Worm (Caenorhabditis elegans) whole organism, L3 larva: ENCODE data around the gene laat-1.

Experiments
- R02D3.7 ChIP-seq: fragments of 150-350 bp; optimal IDR thresholded peaks from 2 replicates; lab custom pipeline; 2014; ENCODE audit warnings: missing biosample characterization, missing genetic modification characterization
- ZK546.5 ChIP-seq: sonication (generic microtip); optimal IDR thresholded peaks from 2 replicates; lab custom pipeline; 2017; ENCODE audit warnings: missing biosample characterization, missing genetic modification characterization
- aly-2 ChIP-seq: fragments of 150-350 bp; optimal IDR thresholded peaks from 2 replicates; lab custom pipeline; 2014; ENCODE audit warnings: missing biosample characterization, missing genetic modification characterization
- ama-1 ChIP-seq: fragments of 150-350 bp; optimal IDR thresholded peaks from 2 replicates; lab custom pipeline; 2018
- ceh-28 ChIP-seq: fragments of 150-350 bp; optimal IDR thresholded peaks from 2 replicates; lab custom pipeline; 2014; ENCODE audit warnings: missing biosample characterization, missing genetic modification reagents, missing genetic modification characterization
- ceh-82 ChIP-seq: fragments of 150-350 bp; optimal IDR thresholded peaks from 2 replicates; lab custom pipeline; 2014; ENCODE audit warnings: missing biosample characterization, missing genetic modification characterization
- ceh-9 ChIP-seq: sonication (generic microtip); optimal IDR thresholded peaks from 2 replicates; lab custom pipeline; 2018; ENCODE audit warnings: missing biosample characterization, missing genetic modification characterization
- egl-27 ChIP-seq: sonication (generic microtip); optimal IDR thresholded peaks from 4 replicates; lab custom pipeline; 2017; ENCODE audit warnings: missing biosample characterization, missing genetic modification reagents, missing genetic modification characterization
- egl-5 ChIP-seq: fragments of 150-350 bp; optimal IDR thresholded peaks from 2 replicates; lab custom pipeline; 2017; ENCODE audit warnings: missing biosample characterization, missing genetic modification reagents, missing genetic modification characterization, inconsistent platforms
- elt-1 ChIP-seq: fragments of 150-350 bp; optimal IDR thresholded peaks from 2 replicates; lab custom pipeline; 2014; ENCODE audit warnings: missing biosample characterization, missing genetic modification characterization
- elt-2 ChIP-seq: sonication (generic microtip); optimal IDR thresholded peaks from 2 replicates; lab custom pipeline; 2016; ENCODE audit warnings: missing genetic modification reagents, mild to moderate bottlenecking, missing genetic modification characterization, missing compliant biosample characterization
- elt-3 ChIP-seq, 3 experiments: fragments of 150-350 bp in 1 of 3; sonication (generic microtip) in 2 of 3; optimal IDR thresholded peaks; 2 replicates in 2 of 3; 4 replicates in 1 of 3; lab custom pipeline; 2014 to 2017; ENCODE audit warnings: missing biosample characterization in 3 of 3, missing genetic modification characterization in 3 of 3
- eor-1 ChIP-seq, 2 experiments: fragments of 150-350 bp; optimal IDR thresholded peaks; 2 replicates each; lab custom pipeline; 2014 to 2018; ENCODE audit warnings: missing biosample characterization in 2 of 2, missing genetic modification characterization in 2 of 2
- fkh-10 ChIP-seq: sonication (generic microtip); optimal IDR thresholded peaks from 2 replicates; lab custom pipeline; 2017; ENCODE audit warnings: missing biosample characterization, missing genetic modification reagents, missing genetic modification characterization
- fkh-2 ChIP-seq: fragments of 150-350 bp; optimal IDR thresholded peaks from 2 replicates; lab custom pipeline; 2014; ENCODE audit warnings: missing biosample characterization, missing genetic modification reagents, missing genetic modification characterization
- fos-1 ChIP-seq: fragments of 150-350 bp; optimal IDR thresholded peaks from 2 replicates; lab custom pipeline; 2014; ENCODE audit warnings: missing biosample characterization, missing genetic modification characterization
- hmg-11 ChIP-seq: sonication (generic microtip); optimal IDR thresholded peaks from 2 replicates; lab custom pipeline; 2016; ENCODE audit warnings: missing genetic modification characterization, missing compliant biosample characterization
- jun-1 ChIP-seq: fragments of 150-350 bp; optimal IDR thresholded peaks from 2 replicates; lab custom pipeline; 2014; ENCODE audit warnings: missing biosample characterization, missing genetic modification reagents, missing genetic modification characterization
- lin-15B ChIP-seq: fragments of 150-350 bp; optimal IDR thresholded peaks from 2 replicates; lab custom pipeline; 2014; ENCODE audit warnings: missing biosample characterization, missing genetic modification characterization
- lin-39 ChIP-seq: fragments of 150-350 bp; optimal IDR thresholded peaks from 2 replicates; lab custom pipeline; 2018; ENCODE audit warnings: missing biosample characterization, missing genetic modification reagents, missing genetic modification characterization
- lsy-12 ChIP-seq: sonication (generic microtip); optimal IDR thresholded peaks from 2 replicates; lab custom pipeline; 2016; ENCODE audit warnings: mild to moderate bottlenecking, missing genetic modification characterization, missing compliant biosample characterization
- mdl-1 ChIP-seq: fragments of 150-350 bp; optimal IDR thresholded peaks from 2 replicates; lab custom pipeline; 2014; ENCODE audit warnings: missing biosample characterization, missing genetic modification characterization
- mml-1 ChIP-seq: fragments of 150-350 bp; sonication (generic microtip); optimal IDR thresholded peaks from 3 replicates; lab custom pipeline; 2014; ENCODE audit warnings: missing biosample characterization, missing genetic modification characterization
- nfya-1 ChIP-seq: sonication (generic microtip); optimal IDR thresholded peaks from 2 replicates; lab custom pipeline; 2017; ENCODE audit warnings: missing genetic modification characterization, mild to moderate bottlenecking, missing compliant biosample characterization, antibody characterized with exemption, moderate library complexity; ENCODE audit not compliant: insufficient read depth
- nhr-11 ChIP-seq: fragments of 150-350 bp; optimal IDR thresholded peaks from 2 replicates; lab custom pipeline; 2014; ENCODE audit warnings: missing biosample characterization, missing genetic modification characterization
- nhr-12 ChIP-seq: fragments of 150-350 bp; optimal IDR thresholded peaks from 2 replicates; lab custom pipeline; 2014; ENCODE audit warnings: missing biosample characterization, missing genetic modification characterization
- nhr-23 ChIP-seq: fragments of 150-350 bp; optimal IDR thresholded peaks from 2 replicates; lab custom pipeline; 2014; ENCODE audit warnings: missing biosample characterization, missing genetic modification reagents, missing genetic modification characterization
- nhr-237 ChIP-seq: fragments of 150-350 bp; optimal IDR thresholded peaks from 2 replicates; lab custom pipeline; 2014; ENCODE audit warnings: missing biosample characterization, missing genetic modification characterization
- nhr-25 ChIP-seq: sonication (generic microtip); optimal IDR thresholded peaks from 2 replicates; lab custom pipeline; 2017; ENCODE audit warnings: missing biosample characterization, missing genetic modification characterization
- nhr-28 ChIP-seq: fragments of 150-350 bp; optimal IDR thresholded peaks from 2 replicates; lab custom pipeline; 2014; ENCODE audit warnings: missing biosample characterization, missing genetic modification characterization
- nhr-43 ChIP-seq: sonication (generic microtip); optimal IDR thresholded peaks from 2 replicates; lab custom pipeline; 2016; ENCODE audit warnings: mild to moderate bottlenecking, missing genetic modification characterization, missing compliant biosample characterization; ENCODE audit not compliant: poor library complexity, severe bottlenecking
- nhr-76 ChIP-seq: fragments of 150-350 bp; sonication (generic microtip); optimal IDR thresholded peaks from 5 replicates; lab custom pipeline; 2014; ENCODE audit warnings: missing biosample characterization, missing genetic modification characterization
- nhr-77 ChIP-seq: fragments of 150-350 bp; optimal IDR thresholded peaks from 2 replicates; lab custom pipeline; 2014; ENCODE audit warnings: missing biosample characterization, missing genetic modification characterization
- pha-4 ChIP-seq: fragments of 150-350 bp; optimal IDR thresholded peaks from 2 replicates; lab custom pipeline; 2014; ENCODE audit warnings: missing biosample characterization, missing genetic modification reagents, missing genetic modification characterization
- pqm-1 ChIP-seq: fragments of 150-350 bp; optimal IDR thresholded peaks from 2 replicates; lab custom pipeline; 2017; ENCODE audit warnings: missing biosample characterization, missing genetic modification characterization, inconsistent platforms
- sea-2 ChIP-seq: fragments of 150-350 bp; sonication (generic microtip); optimal IDR thresholded peaks from 4 replicates; lab custom pipeline; 2014; ENCODE audit warnings: missing biosample characterization, missing genetic modification reagents, missing genetic modification characterization
- skn-1 ChIP-seq: fragments of 150-350 bp; optimal IDR thresholded peaks from 2 replicates; lab custom pipeline; 2014; ENCODE audit warnings: missing biosample characterization, missing genetic modification characterization
- snpc-4 ChIP-seq: fragments of 150-350 bp; optimal IDR thresholded peaks from 2 replicates; lab custom pipeline; 2014; ENCODE audit warnings: missing biosample characterization, missing genetic modification characterization
- tbx-2 ChIP-seq: sonication (generic microtip); optimal IDR thresholded peaks from 2 replicates; lab custom pipeline; 2016; ENCODE audit warnings: mild to moderate bottlenecking, missing genetic modification characterization, missing compliant biosample characterization
- unc-39 ChIP-seq: sonication (generic microtip); optimal IDR thresholded peaks from 4 replicates; lab custom pipeline; 2017; ENCODE audit warnings: missing biosample characterization, missing genetic modification characterization
- zag-1 ChIP-seq: fragments of 150-350 bp; optimal IDR thresholded peaks from 2 replicates; lab custom pipeline; 2014; ENCODE audit warnings: missing biosample characterization, missing genetic modification characterization
- ztf-11 ChIP-seq: fragments of 150-350 bp; optimal IDR thresholded peaks from 2 replicates; lab custom pipeline; 2014; ENCODE audit warnings: missing biosample characterization, missing genetic modification characterization
- ztf-4 ChIP-seq: fragments of 150-350 bp; optimal IDR thresholded peaks from 2 replicates; lab custom pipeline; 2014; ENCODE audit warnings: missing biosample characterization, missing genetic modification characterization

The laat-1 gene

ce11 chrII:220602-221001, 17.0 kb downstream of the laat-1 start, which contains the start of gene ubxn-3:
Gene ubxn-3 (minus strand): TSS chrII:220667.
- TF ChIP-seq egl-27 (tag; lab: Kevin White, UChicago) (no peak), nhr-12 (tag; lab: Kevin White, UChicago) (no peak), eor-1 (tag; optimal IDR thresholded peaks at IDR 0.05; lab: Kevin White, UChicago) (no peak), nhr-28 (tag; lab: Kevin White, UChicago) (no peak), nhr-11 (tag; lab: Kevin White, UChicago) (no peak), pqm-1 (tag; lab: Kevin White, UChicago) (no peak), sea-2 (GFP tag; lab: Kevin White, UChicago) (no peak), elt-1 (tag; lab: Kevin White, UChicago) (no peak), ztf-11 (no peak), fkh-10 (no peak), skn-1 (tag; lab: Kevin White, UChicago) (no peak), nhr-237 (no peak), zag-1 (tag; lab: Kevin White, UChicago) (no peak), fkh-2 (tag; lab: Kevin White, UChicago) (no peak), hmg-11 (tag; lab: Kevin White, UChicago) (no peak), aly-2 (tag; lab: Kevin White, UChicago) (no peak), snpc-4 (tag; lab: Kevin White, UChicago) (no peak), nhr-43 (tag; lab: Kevin White, UChicago) (no peak), egl-5 (tag; lab: Kevin White, UChicago) (no peak)
- TF ChIP-seq, all 47 proteins: peak for 0

ce11 chrII:219846-220503, 17.6 kb downstream of the laat-1 start:
- no peak for TF ChIP-seq lin-15B (tag; lab: Kevin White, UChicago)
- TF ChIP-seq eor-1 (tag; optimal IDR thresholded peaks at IDR 0.05; lab: Kevin White, UChicago), result no peak
- TF ChIP-seq mdl-1 (tag; lab: Kevin White, UChicago), result no peak
- no peak for TF ChIP-seq unc-39 (tag; lab: Kevin White, UChicago)

- no peak for TF ChIP-seq lin-15B (tag; lab: Kevin White, UChicago)
- no peak for TF ChIP-seq lin-39 (tag; lab: Kevin White, UChicago)
Observed at ce11 chrII:217308-217707, 20.3 kb downstream of the laat-1 start.

- TF ChIP-seq nhr-237 (no peak), nfya-1 (peak; percentile 94), fos-1 (tag; lab: Kevin White, UChicago) (no peak), fkh-2 (tag; lab: Kevin White, UChicago) (no peak), mdl-1 (tag; lab: Kevin White, UChicago) (no peak), nhr-43 (tag; lab: Kevin White, UChicago) (peak; percentile 93), pha-4 (tag; lab: Kevin White, UChicago) (peak; percentile 98), fkh-10 (peak; percentile 51), hmg-11 (tag; lab: Kevin White, UChicago) (peak; percentile 81), lsy-12 (tag; lab: Kevin White, UChicago) (peak; percentile 92), nhr-25 (tag; lab: Kevin White, UChicago) (peak; percentile 94), ztf-11 (no peak), skn-1 (tag; lab: Kevin White, UChicago) (peak; percentile 92), egl-27 (tag; lab: Kevin White, UChicago) (peak; percentile 53), eor-1 (tag; optimal IDR thresholded peaks at IDR 0.05; lab: Kevin White, UChicago) (no peak), lin-15B (tag; lab: Kevin White, UChicago) (peak; percentile 98), ama-1 (lab: Kevin White, UChicago) (peak; percentile 93), ceh-82 (tag; lab: Kevin White, UChicago) (peak; percentile 87), jun-1 (peak; percentile 89), zag-1 (tag; lab: Kevin White, UChicago) (no peak), nhr-77 (tag; lab: Kevin White, UChicago) (peak; percentile 52), elt-3 (tag; optimal IDR thresholded peaks at IDR 0.05; lab: Kevin White, UChicago) (peak in 1 of 3 experiments; percentile 3), elt-1 (tag; lab: Kevin White, UChicago) (peak; percentile 47), mml-1 (no peak), ztf-4 (tag; lab: Kevin White, UChicago) (peak; percentile 63), R02D3.7 (tag; lab: Kevin White, UChicago) (peak; percentile 78), ceh-9 (tag; lab: Kevin White, UChicago) (no peak), snpc-4 (tag; lab: Kevin White, UChicago) (peak; percentile 74), nhr-11 (tag; lab: Kevin White, UChicago) (peak; percentile 23), nhr-23 (tag; lab: Kevin White, UChicago) (peak; percentile 95), lin-39 (tag; lab: Kevin White, UChicago) (peak; percentile 86), nhr-76 (tag; lab: Kevin White, UChicago) (peak; percentile 17), ZK546.5 (peak; percentile 21), egl-5 (tag; lab: Kevin White, UChicago) (peak; percentile 91), tbx-2 (tag; lab: Kevin White, UChicago) (peak; percentile 89), pqm-1 (tag; lab: Kevin White, UChicago) (peak; percentile 60), elt-2 (tag; lab: Kevin White, UChicago) (peak; percentile 64), ceh-28 (tag; lab: Kevin White, UChicago) (peak; percentile 80)
Observed at ce11 chrII:216598-216997, 21.0 kb downstream of the laat-1 start, which contains the start of gene F48A11.4. Gene F48A11.4 (minus strand): TSS chrII:216621.
